Fruit fly (Drosophila melanogaster) whole organism, embryonic: ENCODE data around the gene Cyp4ac2.

Experiments
- ATbp ChIP-seq: fragments of 200-800 bp; sonication (Bioruptor generic); optimal IDR thresholded peaks from 2 replicates; lab custom pipeline; 2017; ENCODE audit warnings: missing biosample characterization, mild to moderate bottlenecking, missing genetic modification characterization, missing genetic modification reagents
- Bteb2 ChIP-seq: fragments of 200-800 bp; sonication (Bioruptor generic); optimal IDR thresholded peaks from 2 replicates; lab custom pipeline; 2016; ENCODE audit warnings: missing biosample characterization, missing genetic modification characterization
- CG11696 ChIP-seq: fragments of 200-800 bp; sonication (Bioruptor generic); IDR thresholded peaks from 2 replicates; pipeline ENCODE4 v1.3.6; 2022; ENCODE audit warnings: missing biosample characterization, missing genetic modification characterization
- CG12299 ChIP-seq: fragments of 200-800 bp; sonication (Bioruptor generic); optimal IDR thresholded peaks from 2 replicates; lab custom pipeline; 2018; ENCODE audit warnings: missing biosample characterization, mild to moderate bottlenecking, missing genetic modification characterization
- CG12391 ChIP-seq: fragments of 200-800 bp; sonication (Bioruptor generic); optimal IDR thresholded peaks from 3 replicates; lab custom pipeline; 2018; ENCODE audit warnings: missing biosample characterization, mild to moderate bottlenecking, missing genetic modification characterization, moderate library complexity
- CG13287 ChIP-seq: fragments of 200-800 bp; sonication (Bioruptor generic); IDR thresholded peaks from 2 replicates; pipeline ENCODE4 v1.3.6; 2022; ENCODE audit warnings: missing biosample characterization, missing genetic modification characterization; ENCODE audit not compliant: partially characterized antibody
- CG13894 ChIP-seq: fragments of 200-800 bp; sonication (Bioruptor generic); optimal IDR thresholded peaks from 3 replicates; lab custom pipeline; 2018; ENCODE audit warnings: missing biosample characterization, mild to moderate bottlenecking, missing genetic modification characterization, moderate library complexity
- CG14050 ChIP-seq: fragments of 200-800 bp; sonication (Bioruptor generic); IDR thresholded peaks from 3 replicates; pipeline ENCODE4 v1.3.6; 2022; ENCODE audit warnings: missing biosample characterization, missing genetic modification characterization
- CG14441 ChIP-seq: fragments of 200-800 bp; sonication (Bioruptor generic); IDR thresholded peaks from 2 replicates; pipeline ENCODE4 v1.3.6; 2022; ENCODE audit warnings: missing biosample characterization, missing genetic modification characterization
- CG15011 ChIP-seq: fragments of 200-800 bp; sonication (Bioruptor generic); optimal IDR thresholded peaks from 3 replicates; lab custom pipeline; 2018; ENCODE audit warnings: missing biosample characterization, mild to moderate bottlenecking, missing genetic modification characterization
- CG1529 ChIP-seq: fragments of 200-800 bp; sonication (Bioruptor generic); optimal IDR thresholded peaks from 3 replicates; lab custom pipeline; 2018; ENCODE audit warnings: missing biosample characterization, missing genetic modification characterization
- CG1603 ChIP-seq: fragments of 200-800 bp; sonication (Bioruptor generic); optimal IDR thresholded peaks from 2 replicates; lab custom pipeline; 2019; ENCODE audit warnings: missing biosample characterization, mild to moderate bottlenecking, missing genetic modification characterization, moderate library complexity
- CG17385 ChIP-seq: fragments of 200-800 bp; sonication (Bioruptor generic); optimal IDR thresholded peaks from 3 replicates; lab custom pipeline; 2018; ENCODE audit warnings: missing biosample characterization, mild to moderate bottlenecking, missing genetic modification characterization
- CG2678 ChIP-seq: fragments of 200-800 bp; sonication (Bioruptor generic); optimal IDR thresholded peaks from 3 replicates; lab custom pipeline; 2019; ENCODE audit warnings: missing biosample characterization, mild to moderate bottlenecking, missing genetic modification characterization, moderate library complexity
- CG3838 ChIP-seq: fragments of 200-800 bp; sonication (Bioruptor generic); optimal IDR thresholded peaks from 3 replicates; lab custom pipeline; 2016; ENCODE audit warnings: missing biosample characterization, missing genetic modification characterization
- CG4617 ChIP-seq: fragments of 200-800 bp; sonication (Bioruptor generic); optimal IDR thresholded peaks from 3 replicates; lab custom pipeline; 2016; ENCODE audit warnings: missing biosample characterization, missing genetic modification characterization, borderline replicate concordance
- CG7357 ChIP-seq: fragments of 200-800 bp; sonication (Bioruptor generic); IDR thresholded peaks from 3 replicates; pipeline ENCODE4 v1.3.6; 2022; ENCODE audit warnings: missing biosample characterization, missing genetic modification characterization
- CG8089 ChIP-seq: fragments of 200-800 bp; sonication (Bioruptor generic); optimal IDR thresholded peaks from 3 replicates; lab custom pipeline; 2016; ENCODE audit warnings: missing biosample characterization, missing genetic modification characterization
- CG8388 ChIP-seq: fragments of 200-800 bp; sonication (Bioruptor generic); optimal IDR thresholded peaks from 2 replicates; lab custom pipeline; 2019; ENCODE audit warnings: missing biosample characterization, mild to moderate bottlenecking, missing genetic modification characterization, moderate library complexity
- CG8924 ChIP-seq: fragments of 200-800 bp; optimal IDR thresholded peaks from 3 replicates; lab custom pipeline; 2019; ENCODE audit warnings: missing biosample characterization, mild to moderate bottlenecking, missing genetic modification characterization, moderate library complexity
- D19B ChIP-seq: fragments of 200-800 bp; sonication (Bioruptor generic); optimal IDR thresholded peaks from 2 replicates; lab custom pipeline; 2017; ENCODE audit warnings: missing biosample characterization, mild to moderate bottlenecking, missing genetic modification characterization
- Gug ChIP-seq: fragments of 200-800 bp; sonication (Bioruptor generic); IDR thresholded peaks from 4 replicates; pipeline ENCODE4 v1.3.6; 2022; ENCODE audit warnings: missing biosample characterization, missing genetic modification characterization
- H2.0 ChIP-seq: fragments of 200-800 bp; sonication (Bioruptor generic); IDR thresholded peaks from 2 replicates; pipeline ENCODE4 v1.3.6; 2022; ENCODE audit warnings: missing biosample characterization, missing genetic modification characterization
- Hmx ChIP-seq: fragments of 200-800 bp; sonication (Bioruptor generic); optimal IDR thresholded peaks from 2 replicates; lab custom pipeline; 2016; ENCODE audit warnings: missing biosample characterization, missing genetic modification characterization
- PHDP ChIP-seq: fragments of 200-800 bp; sonication (Bioruptor generic); optimal IDR thresholded peaks from 3 replicates; lab custom pipeline; 2018; ENCODE audit warnings: missing biosample characterization, mild to moderate bottlenecking, missing genetic modification characterization, moderate library complexity
- Pdp1 ChIP-seq, 2 experiments: fragments of 200-800 bp; sonication (Bioruptor generic); optimal IDR thresholded peaks; 3 replicates each; lab custom pipeline; 2016; ENCODE audit warnings: missing biosample characterization in 2 of 2, missing genetic modification characterization in 2 of 2, mild to moderate bottlenecking in 1 of 2, moderate library complexity in 1 of 2
- Sox100B ChIP-seq: fragments of 200-800 bp; sonication (Bioruptor generic); optimal IDR thresholded peaks from 3 replicates; lab custom pipeline; 2018; ENCODE audit warnings: missing biosample characterization, mild to moderate bottlenecking, missing genetic modification characterization
- Sox102F ChIP-seq: fragments of 200-800 bp; sonication (Bioruptor generic); optimal IDR thresholded peaks from 2 replicates; lab custom pipeline; 2018; ENCODE audit warnings: missing biosample characterization, mild to moderate bottlenecking, missing genetic modification characterization, moderate library complexity
- Stat92E ChIP-seq, 3 experiments: fragments of >200 bp in 2 of 3; fragments of 200-800 bp in 1 of 3; sonication (Bioruptor generic) in 1 of 3; optimal IDR thresholded peaks; 2 replicates each; lab custom pipeline; 2017 to 2019; ENCODE audit warnings: missing biosample characterization in 3 of 3, missing genetic modification characterization in 3 of 3, mild to moderate bottlenecking in 1 of 3, moderate library complexity in 1 of 3
- cas ChIP-seq: fragments of 200-800 bp; sonication (Bioruptor generic); IDR thresholded peaks from 2 replicates; pipeline ENCODE4 v1.3.6; 2022; ENCODE audit warnings: missing biosample characterization, missing genetic modification characterization
- chinmo ChIP-seq: fragments of 200-800 bp; sonication (Bioruptor generic); IDR thresholded peaks from 4 replicates; pipeline ENCODE4 v1.3.6; 2022; ENCODE audit warnings: missing biosample characterization, missing genetic modification characterization; ENCODE audit not compliant: partially characterized antibody
- ci ChIP-seq: fragments of 200-800 bp; sonication (Bioruptor generic); IDR thresholded peaks from 3 replicates; pipeline ENCODE4 v1.3.6; 2022; ENCODE audit warnings: missing biosample characterization, missing genetic modification characterization
- danr ChIP-seq: fragments of 200-800 bp; sonication (Bioruptor generic); IDR thresholded peaks from 2 replicates; pipeline ENCODE4 v1.3.6; 2022; ENCODE audit warnings: missing biosample characterization, missing genetic modification characterization
- dmrt11E ChIP-seq: fragments of 200-800 bp; sonication (Bioruptor generic); optimal IDR thresholded peaks from 3 replicates; lab custom pipeline; 2018; ENCODE audit warnings: missing biosample characterization, mild to moderate bottlenecking, missing genetic modification characterization, moderate library complexity
- dpn ChIP-seq, 2 experiments: fragments of 200-800 bp; sonication (Bioruptor generic); optimal IDR thresholded peaks; 3 replicates each; lab custom pipeline; 2016; ENCODE audit warnings: missing biosample characterization in 2 of 2, missing genetic modification characterization in 2 of 2
- en ChIP-seq: fragments of 200-800 bp; sonication (Bioruptor generic); optimal IDR thresholded peaks from 2 replicates; lab custom pipeline; 2016; ENCODE audit warnings: missing biosample characterization, missing genetic modification characterization
- gce ChIP-seq: fragments of 200-800 bp; sonication (Bioruptor generic); IDR thresholded peaks from 3 replicates; pipeline ENCODE4 v1.3.6; 2022; ENCODE audit warnings: missing biosample characterization, missing genetic modification characterization
- gt ChIP-seq: fragments of 200-800 bp; sonication (Bioruptor generic); IDR thresholded peaks from 2 replicates; pipeline ENCODE4 v1.3.6; 2022; ENCODE audit warnings: missing biosample characterization, missing genetic modification characterization
- hb ChIP-seq: fragments of 200-800 bp; sonication (Bioruptor generic); IDR thresholded peaks from 3 replicates; pipeline ENCODE4 v1.3.6; 2022; ENCODE audit warnings: missing biosample characterization, missing genetic modification characterization; ENCODE audit not compliant: partially characterized antibody
- ind ChIP-seq: fragments of 200-800 bp; sonication (Bioruptor generic); optimal IDR thresholded peaks from 3 replicates; lab custom pipeline; 2016; ENCODE audit warnings: missing biosample characterization, missing genetic modification characterization
- ken ChIP-seq: fragments of 200-800 bp; sonication (Bioruptor generic); IDR thresholded peaks from 3 replicates; pipeline ENCODE4 v1.3.6; 2022; ENCODE audit warnings: missing biosample characterization, missing genetic modification characterization
- klu ChIP-seq: fragments of 200-800 bp; sonication (Bioruptor generic); IDR thresholded peaks from 2 replicates; pipeline ENCODE4 v1.3.6; 2022; ENCODE audit warnings: missing biosample characterization, missing genetic modification characterization
- lbe ChIP-seq: fragments of 200-800 bp; sonication (Bioruptor generic); optimal IDR thresholded peaks from 2 replicates; lab custom pipeline; 2016; ENCODE audit warnings: missing biosample characterization, mild to moderate bottlenecking, missing genetic modification characterization
- nmo ChIP-seq: fragments of 200-800 bp; sonication (Bioruptor generic); optimal IDR thresholded peaks from 2 replicates; lab custom pipeline; 2018; ENCODE audit warnings: missing biosample characterization, mild to moderate bottlenecking, missing genetic modification characterization, moderate library complexity
- otp ChIP-seq: fragments of 200-800 bp; sonication (Bioruptor generic); IDR thresholded peaks from 3 replicates; pipeline ENCODE4, ENCODE4 v1.3.6; 2022; ENCODE audit warnings: missing biosample characterization, missing genetic modification characterization
- ro ChIP-seq: fragments of 200-800 bp; sonication (Bioruptor generic); IDR thresholded peaks from 2 replicates; pipeline ENCODE4 v1.3.6; 2022; ENCODE audit warnings: missing biosample characterization, missing genetic modification characterization
- sens ChIP-seq: fragments of 200-800 bp; sonication (Bioruptor generic); peaks from one replicate; lab custom pipeline; 2016; ENCODE audit warnings: missing biosample characterization, missing genetic modification characterization
- twi ChIP-seq: fragments of 200-800 bp; optimal IDR thresholded peaks from 2 replicates; lab custom pipeline; 2019; ENCODE audit warnings: missing biosample characterization, mild to moderate bottlenecking, missing genetic modification characterization, moderate library complexity
- vvl ChIP-seq: fragments of 200-800 bp; sonication (Bioruptor generic); IDR thresholded peaks from 2 replicates; pipeline ENCODE4 v1.3.6; 2022; ENCODE audit warnings: missing biosample characterization, missing genetic modification characterization
- yki ChIP-seq: fragments of >200 bp; optimal IDR thresholded peaks from 3 replicates; lab custom pipeline; 2018

Gene Cyp4ac2

dm6 chr2L:5297289-5297960 is 31.2 kb downstream of the Cyp4ac2 start (continued):
- TF ChIP-seq CG2678 (tag; lab: Kevin White, UChicago) (peak; percentile 54), Gug (GFP tag; lab: Robert Waterston, UW) (no peak), otp (GFP tag; lab: Robert Waterston, UW) (0 out of 3 replicates have a peak, but pooled peaks have one; percentile 18), Sox102F (GFP tag; lab: Kevin White, UChicago) (peak; percentile 30), Sox100B (GFP tag; lab: Kevin White, UChicago) (peak; percentile 26), ci (GFP tag; lab: Robert Waterston, UW) (peak; percentile 80), sens (GFP tag; lab: Kevin White, UChicago) (peak; percentile 91), CG14441 (GFP tag; lab: Robert Waterston, UW) (no peak), CG1529 (GFP tag; lab: Kevin White, UChicago) (peak; percentile 60), gce (GFP tag; lab: Robert Waterston, UW) (no peak), nmo (GFP tag; lab: Kevin White, UChicago) (peak; percentile 72), yki (no peak), H2.0 (GFP tag; lab: Robert Waterston, UW) (0 out of 2 replicates have a peak, but pooled peaks have one; percentile 12), cas (GFP tag; lab: Robert Waterston, UW) (no peak), gt (GFP tag; lab: Robert Waterston, UW) (no peak), hb (GFP tag; lab: Robert Waterston, UW) (no peak), CG12299 (tag; lab: Kevin White, UChicago) (no peak), dmrt11E (tag; lab: Kevin White, UChicago) (peak; percentile 62), CG7357 (GFP tag; lab: Robert Waterston, UW) (peak; percentile 60), CG15011 (no peak), klu (no peak), CG13287 (GFP tag; lab: Robert Waterston, UW) (no peak), CG12391 (tag; lab: Kevin White, UChicago) (peak; percentile 61), CG17385 (GFP tag; lab: Kevin White, UChicago) (peak; percentile 36), vvl (GFP tag; lab: Robert Waterston, UW) (no peak), Hmx (GFP tag; lab: Kevin White, UChicago) (no peak), CG11696 (GFP tag; lab: Robert Waterston, UW) (no peak), chinmo (GFP tag; lab: Robert Waterston, UW) (no peak), ind (GFP tag; lab: Kevin White, UChicago) (peak; percentile 16), CG3838 (GFP tag; lab: Kevin White, UChicago) (no peak), CG4617 (no peak), Pdp1 (GFP tag; optimal IDR thresholded peaks at IDR 0.05; lab: Kevin White, UChicago) (peak; percentile 17 to 81), CG1603 (tag; lab: Kevin White, UChicago) (peak; percentile 83), dpn (GFP tag; optimal IDR thresholded peaks at IDR 0.05; lab: Kevin White, UChicago) (peak in 1 of 2 experiments; percentile 18), CG8924 (tag; lab: Kevin White, UChicago) (peak; percentile 35), en (GFP tag; lab: Kevin White, UChicago) (no peak), Bteb2 (GFP tag; lab: Kevin White, UChicago) (no peak), CG8388 (GFP tag; lab: Kevin White, UChicago) (peak; percentile 73), D19B (GFP tag; lab: Kevin White, UChicago) (no peak), CG13894 (tag; lab: Kevin White, UChicago) (no peak), CG14050 (GFP tag; lab: Robert Waterston, UW) (no peak), CG8089 (GFP tag; lab: Kevin White, UChicago) (peak; percentile 27), PHDP (tag; lab: Kevin White, UChicago) (peak; percentile 59), danr (no peak), twi (tag; lab: Kevin White, UChicago) (peak; percentile 15), Stat92E (GFP tag; optimal IDR thresholded peaks at IDR 0.05; lab: Kevin White, UChicago) (no peak), ATbp (GFP tag; lab: Kevin White, UChicago) (peak; percentile 58), ken (0 out of 3 replicates have a peak, but pooled peaks have one; percentile 30), lbe (GFP tag; lab: Kevin White, UChicago) (peak; percentile 49), ro (GFP tag; lab: Robert Waterston, UW) (no peak)
